Worm (Caenorhabditis elegans) whole organism, L3 larva: ENCODE measurements around the gene fbxa-89.

ENCODE experiments used
- R02D3.7 ChIP-seq: fragments of 150-350 bp; optimal IDR thresholded peaks from 2 replicates; lab custom pipeline; 2014; ENCODE audit warnings: missing biosample characterization, missing genetic modification characterization
- ZK546.5 ChIP-seq: sonication (generic microtip); optimal IDR thresholded peaks from 2 replicates; lab custom pipeline; 2017; ENCODE audit warnings: missing biosample characterization, missing genetic modification characterization
- aly-2 ChIP-seq: fragments of 150-350 bp; optimal IDR thresholded peaks from 2 replicates; lab custom pipeline; 2014; ENCODE audit warnings: missing biosample characterization, missing genetic modification characterization
- ama-1 ChIP-seq: fragments of 150-350 bp; optimal IDR thresholded peaks from 2 replicates; lab custom pipeline; 2018
- ceh-16 ChIP-seq: sonication (generic microtip); optimal IDR thresholded peaks from 2 replicates; lab custom pipeline; 2017; ENCODE audit warnings: missing biosample characterization, missing genetic modification characterization
- ceh-82 ChIP-seq: fragments of 150-350 bp; optimal IDR thresholded peaks from 2 replicates; lab custom pipeline; 2014; ENCODE audit warnings: missing biosample characterization, missing genetic modification characterization
- ceh-9 ChIP-seq: sonication (generic microtip); optimal IDR thresholded peaks from 2 replicates; lab custom pipeline; 2018; ENCODE audit warnings: missing biosample characterization, missing genetic modification characterization
- daf-12 ChIP-seq: fragments of 150-350 bp; optimal IDR thresholded peaks from 2 replicates; lab custom pipeline; 2014; ENCODE audit warnings: missing biosample characterization, missing genetic modification reagents, missing genetic modification characterization
- egl-27 ChIP-seq: sonication (generic microtip); optimal IDR thresholded peaks from 4 replicates; lab custom pipeline; 2017; ENCODE audit warnings: missing biosample characterization, missing genetic modification reagents, missing genetic modification characterization
- elt-2 ChIP-seq: sonication (generic microtip); optimal IDR thresholded peaks from 2 replicates; lab custom pipeline; 2016; ENCODE audit warnings: missing genetic modification reagents, mild to moderate bottlenecking, missing genetic modification characterization, missing compliant biosample characterization
- elt-3 ChIP-seq, 3 experiments: fragments of 150-350 bp in 1 of 3; sonication (generic microtip) in 2 of 3; optimal IDR thresholded peaks; 2 replicates in 2 of 3; 4 replicates in 1 of 3; lab custom pipeline; 2014 to 2017; ENCODE audit warnings: missing biosample characterization in 3 of 3, missing genetic modification characterization in 3 of 3
- eor-1 ChIP-seq, 2 experiments: fragments of 150-350 bp; optimal IDR thresholded peaks; 2 replicates each; lab custom pipeline; 2014 to 2018; ENCODE audit warnings: missing biosample characterization in 2 of 2, missing genetic modification characterization in 2 of 2
- fos-1 ChIP-seq: fragments of 150-350 bp; optimal IDR thresholded peaks from 2 replicates; lab custom pipeline; 2014; ENCODE audit warnings: missing biosample characterization, missing genetic modification characterization
- hmg-11 ChIP-seq: sonication (generic microtip); optimal IDR thresholded peaks from 2 replicates; lab custom pipeline; 2016; ENCODE audit warnings: missing genetic modification characterization, missing compliant biosample characterization
- jun-1 ChIP-seq: fragments of 150-350 bp; optimal IDR thresholded peaks from 2 replicates; lab custom pipeline; 2014; ENCODE audit warnings: missing biosample characterization, missing genetic modification reagents, missing genetic modification characterization
- lin-15B ChIP-seq: fragments of 150-350 bp; optimal IDR thresholded peaks from 2 replicates; lab custom pipeline; 2014; ENCODE audit warnings: missing biosample characterization, missing genetic modification characterization
- lsy-12 ChIP-seq: sonication (generic microtip); optimal IDR thresholded peaks from 2 replicates; lab custom pipeline; 2016; ENCODE audit warnings: mild to moderate bottlenecking, missing genetic modification characterization, missing compliant biosample characterization
- mml-1 ChIP-seq: fragments of 150-350 bp; sonication (generic microtip); optimal IDR thresholded peaks from 3 replicates; lab custom pipeline; 2014; ENCODE audit warnings: missing biosample characterization, missing genetic modification characterization
- nfya-1 ChIP-seq: sonication (generic microtip); optimal IDR thresholded peaks from 2 replicates; lab custom pipeline; 2017; ENCODE audit warnings: missing genetic modification characterization, mild to moderate bottlenecking, missing compliant biosample characterization, antibody characterized with exemption, moderate library complexity; ENCODE audit not compliant: insufficient read depth
- nhr-11 ChIP-seq: fragments of 150-350 bp; optimal IDR thresholded peaks from 2 replicates; lab custom pipeline; 2014; ENCODE audit warnings: missing biosample characterization, missing genetic modification characterization
- nhr-12 ChIP-seq: fragments of 150-350 bp; optimal IDR thresholded peaks from 2 replicates; lab custom pipeline; 2014; ENCODE audit warnings: missing biosample characterization, missing genetic modification characterization
- nhr-23 ChIP-seq: fragments of 150-350 bp; optimal IDR thresholded peaks from 2 replicates; lab custom pipeline; 2014; ENCODE audit warnings: missing biosample characterization, missing genetic modification reagents, missing genetic modification characterization
- nhr-237 ChIP-seq: fragments of 150-350 bp; optimal IDR thresholded peaks from 2 replicates; lab custom pipeline; 2014; ENCODE audit warnings: missing biosample characterization, missing genetic modification characterization
- nhr-25 ChIP-seq: sonication (generic microtip); optimal IDR thresholded peaks from 2 replicates; lab custom pipeline; 2017; ENCODE audit warnings: missing biosample characterization, missing genetic modification characterization
- nhr-43 ChIP-seq: sonication (generic microtip); optimal IDR thresholded peaks from 2 replicates; lab custom pipeline; 2016; ENCODE audit warnings: mild to moderate bottlenecking, missing genetic modification characterization, missing compliant biosample characterization; ENCODE audit not compliant: poor library complexity, severe bottlenecking
- nhr-67 ChIP-seq: fragments of 150-350 bp; optimal IDR thresholded peaks from 2 replicates; lab custom pipeline; 2014; ENCODE audit warnings: missing biosample characterization, missing genetic modification characterization
- nhr-76 ChIP-seq: fragments of 150-350 bp; sonication (generic microtip); optimal IDR thresholded peaks from 5 replicates; lab custom pipeline; 2014; ENCODE audit warnings: missing biosample characterization, missing genetic modification characterization
- nhr-77 ChIP-seq: fragments of 150-350 bp; optimal IDR thresholded peaks from 2 replicates; lab custom pipeline; 2014; ENCODE audit warnings: missing biosample characterization, missing genetic modification characterization
- pha-4 ChIP-seq: fragments of 150-350 bp; optimal IDR thresholded peaks from 2 replicates; lab custom pipeline; 2014; ENCODE audit warnings: missing biosample characterization, missing genetic modification reagents, missing genetic modification characterization
- pqm-1 ChIP-seq: fragments of 150-350 bp; optimal IDR thresholded peaks from 2 replicates; lab custom pipeline; 2017; ENCODE audit warnings: missing biosample characterization, missing genetic modification characterization, inconsistent platforms
- skn-1 ChIP-seq: fragments of 150-350 bp; optimal IDR thresholded peaks from 2 replicates; lab custom pipeline; 2014; ENCODE audit warnings: missing biosample characterization, missing genetic modification characterization
- snpc-4 ChIP-seq: fragments of 150-350 bp; optimal IDR thresholded peaks from 2 replicates; lab custom pipeline; 2014; ENCODE audit warnings: missing biosample characterization, missing genetic modification characterization
- tbx-2 ChIP-seq: sonication (generic microtip); optimal IDR thresholded peaks from 2 replicates; lab custom pipeline; 2016; ENCODE audit warnings: mild to moderate bottlenecking, missing genetic modification characterization, missing compliant biosample characterization
- unc-39 ChIP-seq: sonication (generic microtip); optimal IDR thresholded peaks from 4 replicates; lab custom pipeline; 2017; ENCODE audit warnings: missing biosample characterization, missing genetic modification characterization
- ztf-4 ChIP-seq: fragments of 150-350 bp; optimal IDR thresholded peaks from 2 replicates; lab custom pipeline; 2014; ENCODE audit warnings: missing biosample characterization, missing genetic modification characterization

fbxa-89 gene

ce11 chrIII:12202437-12202836 lies 33.5 kb upstream of the fbxa-89 start, which contains the start of gene osm-12:
osm-12 (minus strand) TSS chrIII:12202537.
- TF ChIP-seq elt-2 (tag; lab: Kevin White, UChicago): no peak
- no peak for TF ChIP-seq ceh-9
- TF ChIP-seq nhr-43 (tag; lab: Kevin White, UChicago): no peak

ce11 chrIII:12205271-12205670 lies 30.7 kb upstream of the fbxa-89 start:
- TF ChIP-seq elt-3 (tag; optimal IDR thresholded peaks at IDR 0.05; lab: Kevin White, UChicago) (no peak), nhr-237 (no peak), skn-1 (tag; lab: Kevin White, UChicago) (no peak), jun-1 (tag; lab: Kevin White, UChicago) (no peak), nhr-67 (no peak), tbx-2 (tag; lab: Kevin White, UChicago) (no peak), unc-39 (tag; lab: Kevin White, UChicago) (no peak), R02D3.7 (tag; lab: Kevin White, UChicago) (no peak), ceh-82 (tag; lab: Kevin White, UChicago) (no peak), nhr-12 (tag; lab: Kevin White, UChicago) (no peak), ztf-4 (no peak), ceh-16 (tag; lab: Kevin White, UChicago) (no peak), nhr-11 (tag; lab: Kevin White, UChicago) (no peak), pha-4 (tag; lab: Kevin White, UChicago) (no peak), mml-1 (tag; lab: Kevin White, UChicago) (no peak), egl-27 (tag; lab: Kevin White, UChicago) (no peak)

ce11 chrIII:12207574-12207973 lies 28.4 kb upstream of the fbxa-89 start:
- TF ChIP-seq ZK546.5 (tag; lab: Kevin White, UChicago): no peak
- no peak for TF ChIP-seq ceh-16 (tag; lab: Kevin White, UChicago)
- TF ChIP-seq aly-2 (tag; lab: Kevin White, UChicago): no peak
- TF ChIP-seq daf-12 (tag; lab: Kevin White, UChicago): no peak
- TF ChIP-seq fos-1 (tag; lab: Kevin White, UChicago): no peak
- TF ChIP-seq pha-4 (tag; lab: Kevin White, UChicago): no peak
- no peak for TF ChIP-seq nhr-237
- TF ChIP-seq ceh-82 (tag; lab: Kevin White, UChicago): no peak
- no peak for TF ChIP-seq nfya-1 (tag; lab: Kevin White, UChicago)
- TF ChIP-seq egl-27 (tag; lab: Kevin White, UChicago): no peak
- no peak for TF ChIP-seq mml-1 (tag; lab: Kevin White, UChicago)
- no peak for TF ChIP-seq lin-15B (tag; lab: Kevin White, UChicago)
- TF ChIP-seq R02D3.7 (tag; lab: Kevin White, UChicago): no peak

ce11 chrIII:12215596-12215995 lies 20.4 kb upstream of the fbxa-89 start, which contains the start of gene Y75B8A.13:
Y75B8A.13 (minus strand) TSS chrIII:12215696.
- TF ChIP-seq nhr-76 (tag; lab: Kevin White, UChicago) (no peak), nfya-1 (tag; lab: Kevin White, UChicago) (no peak), nhr-23 (no peak), ama-1 (no peak), ceh-16 (tag; lab: Kevin White, UChicago) (no peak), mml-1 (tag; lab: Kevin White, UChicago) (no peak), snpc-4 (tag; lab: Kevin White, UChicago) (no peak), elt-3 (tag; optimal IDR thresholded peaks at IDR 0.05; lab: Kevin White, UChicago) (no peak), eor-1 (tag; optimal IDR thresholded peaks at IDR 0.05; lab: Kevin White, UChicago) (no peak), hmg-11 (tag; lab: Kevin White, UChicago) (no peak), nhr-25 (tag; lab: Kevin White, UChicago) (no peak), lsy-12 (tag; lab: Kevin White, UChicago) (no peak), ZK546.5 (tag; lab: Kevin White, UChicago) (no peak)

DNA sequence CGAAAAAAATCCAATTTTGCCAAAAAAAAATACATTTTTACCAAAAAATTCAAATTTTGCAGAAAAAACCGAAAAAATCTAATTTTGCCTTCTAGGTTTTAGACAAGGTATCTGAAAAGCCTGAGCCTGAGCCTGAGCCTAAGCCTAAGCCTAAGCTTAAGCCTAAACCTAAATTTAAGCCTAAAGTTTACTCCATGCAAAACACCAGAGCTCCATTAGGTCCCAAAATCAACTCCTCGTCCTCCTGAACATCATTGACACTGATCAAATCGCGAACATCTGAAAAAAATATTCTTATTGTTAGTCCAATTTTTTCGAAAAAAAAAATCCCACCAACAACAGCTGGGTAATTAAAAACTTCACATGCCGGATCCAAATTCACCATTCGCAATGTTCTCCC lies 17.9 kb upstream of the fbxa-89 start:
- TF ChIP-seq aly-2 (tag; lab: Kevin White, UChicago) (no peak), daf-12 (tag; lab: Kevin White, UChicago) (no peak), eor-1 (tag; optimal IDR thresholded peaks at IDR 0.05; lab: Kevin White, UChicago) (no peak), nhr-77 (tag; lab: Kevin White, UChicago) (no peak), pqm-1 (tag; lab: Kevin White, UChicago) (no peak)
